Fruit fly (Drosophila melanogaster) whole organism, wandering third instar larva: ENCODE data around the gene RpLP1.

Experiments used
- Abd-B ChIP-seq: fragments of >200 bp; optimal IDR thresholded peaks from 2 replicates; lab custom pipeline; 2017; ENCODE audit warnings: missing biosample characterization, missing genetic modification characterization
- CG32264 ChIP-seq: fragments of 200-800 bp; sonication (Bioruptor generic); optimal IDR thresholded peaks from 2 replicates; lab custom pipeline; 2016; ENCODE audit warnings: missing biosample characterization, missing genetic modification characterization
- CG9705 ChIP-seq: fragments of 200-800 bp; sonication (Bioruptor generic); optimal IDR thresholded peaks from 2 replicates; lab custom pipeline; 2018; ENCODE audit warnings: missing biosample characterization, mild to moderate bottlenecking, missing genetic modification characterization
- CrebA ChIP-seq: fragments of 200-800 bp; sonication (Bioruptor generic); optimal IDR thresholded peaks from 2 replicates; lab custom pipeline; 2016; ENCODE audit warnings: missing biosample characterization, mild to moderate bottlenecking, missing genetic modification characterization, borderline replicate concordance
- Dfd ChIP-seq: fragments of >200 bp; optimal IDR thresholded peaks from 2 replicates; lab custom pipeline; 2017; ENCODE audit warnings: missing biosample characterization, missing genetic modification characterization
- Dif ChIP-seq: fragments of 200-275, 200-300 bp; sonication (Bioruptor generic); optimal IDR thresholded peaks from 2 replicates; lab custom pipeline; 2018; ENCODE audit warnings: missing biosample characterization, missing genetic modification characterization; ENCODE audit not compliant: partially characterized antibody
- GATAd ChIP-seq: sonication (Bioruptor generic); optimal IDR thresholded peaks from 2 replicates; lab custom pipeline; 2016; ENCODE audit warnings: missing biosample characterization, missing genetic modification characterization
- HLH106 ChIP-seq: fragments of 200-800 bp; optimal IDR thresholded peaks from 3 replicates; lab custom pipeline; 2019; ENCODE audit warnings: missing biosample characterization, mild to moderate bottlenecking, missing genetic modification characterization, moderate library complexity
- Hnf4 ChIP-seq: fragments of 200-800 bp; sonication (Bioruptor generic); optimal IDR thresholded peaks from 2 replicates; lab custom pipeline; 2016; ENCODE audit warnings: missing biosample characterization, mild to moderate bottlenecking, missing genetic modification characterization
- Hr78 ChIP-seq: fragments of >200 bp; optimal IDR thresholded peaks from 2 replicates; lab custom pipeline; 2017; ENCODE audit warnings: missing biosample characterization, missing genetic modification characterization
- Hr83 ChIP-seq: fragments of 200-300 bp; sonication (Bioruptor generic); optimal IDR thresholded peaks from 2 replicates; lab custom pipeline; 2016; ENCODE audit warnings: missing biosample characterization, mild to moderate bottlenecking, missing genetic modification characterization, moderate library complexity; ENCODE audit not compliant: poor library complexity, severe bottlenecking
- Jra ChIP-seq: sonication (Bioruptor generic); optimal IDR thresholded peaks from 2 replicates; lab custom pipeline; 2016; ENCODE audit warnings: missing biosample characterization, missing genetic modification characterization
- Mio ChIP-seq: sonication (Bioruptor generic); optimal IDR thresholded peaks from 2 replicates; lab custom pipeline; 2016; ENCODE audit warnings: missing biosample characterization, missing genetic modification characterization
- Myc ChIP-seq: fragments of >200 bp; optimal IDR thresholded peaks from 2 replicates; lab custom pipeline; 2017
- N ChIP-seq: fragments of >200 bp; optimal IDR thresholded peaks from 2 replicates; lab custom pipeline; 2018; ENCODE audit warnings: missing biosample characterization, missing external identifiers, missing genetic modification characterization
- OdsH ChIP-seq: fragments of 200-800 bp; sonication (Bioruptor generic); optimal IDR thresholded peaks from 2 replicates; lab custom pipeline; 2016; ENCODE audit warnings: missing biosample characterization, mild to moderate bottlenecking, missing genetic modification characterization
- Rel ChIP-seq, 2 experiments: fragments of 200-800 bp; sonication (Bioruptor generic) in 1 of 2; optimal IDR thresholded peaks; 2 replicates in 1 of 2; 3 replicates in 1 of 2; lab custom pipeline; 2016 to 2019; ENCODE audit warnings: mild to moderate bottlenecking in 2 of 2, missing biosample characterization in 2 of 2, missing genetic modification characterization in 2 of 2, moderate library complexity in 1 of 2
- Sp1 ChIP-seq: fragments of 200-800 bp; sonication (Bioruptor generic); optimal IDR thresholded peaks from 3 replicates; lab custom pipeline; 2019; ENCODE audit warnings: missing biosample characterization, mild to moderate bottlenecking, missing genetic modification characterization, moderate library complexity
- Vsx2 ChIP-seq: fragments of 200-300, 225-300 bp; sonication (Bioruptor generic); optimal IDR thresholded peaks from 2 replicates; lab custom pipeline; 2018; ENCODE audit warnings: missing biosample characterization, missing genetic modification characterization; ENCODE audit not compliant: partially characterized antibody
- br ChIP-seq: fragments of 200-800 bp; sonication (Bioruptor generic); optimal IDR thresholded peaks from 2 replicates; lab custom pipeline; 2016; ENCODE audit warnings: missing biosample characterization, missing genetic modification characterization
- brk ChIP-seq: fragments of 200-800 bp; sonication (Bioruptor generic); optimal IDR thresholded peaks from 2 replicates; lab custom pipeline; 2016; ENCODE audit warnings: missing biosample characterization, mild to moderate bottlenecking, missing genetic modification characterization
- dl ChIP-seq, 2 experiments: fragments of 175-275, 200-275 bp in 1 of 2; fragments of 200-275 bp in 1 of 2; sonication (Bioruptor generic); optimal IDR thresholded peaks; lab custom pipeline; 2018; ENCODE audit warnings: mild to moderate bottlenecking in 2 of 2, missing biosample characterization in 2 of 2, missing genetic modification characterization in 2 of 2, moderate library complexity in 2 of 2; ENCODE audit not compliant: partially characterized antibody in 2 of 2, insufficient read depth in 1 of 2
- dmrt93B ChIP-seq: fragments of 200-800 bp; sonication (Bioruptor generic); optimal IDR thresholded peaks from 2 replicates; lab custom pipeline; 2018; ENCODE audit warnings: missing biosample characterization, mild to moderate bottlenecking, missing genetic modification characterization
- dsf ChIP-seq: sonication (Bioruptor generic); optimal IDR thresholded peaks from 2 replicates; lab custom pipeline; 2016; ENCODE audit warnings: missing biosample characterization, missing genetic modification characterization, borderline replicate concordance
- ey ChIP-seq: fragments of 200-800 bp; sonication (Bioruptor generic); optimal IDR thresholded peaks from 2 replicates; lab custom pipeline; 2016; ENCODE audit warnings: missing biosample characterization, missing genetic modification characterization
- foxo ChIP-seq, 2 experiments: fragments of 200-800 bp; sonication (Bioruptor generic); optimal IDR thresholded peaks; 2 replicates in 1 of 2; 3 replicates in 1 of 2; lab custom pipeline; 2016 to 2017; ENCODE audit warnings: missing biosample characterization in 2 of 2, missing genetic modification characterization in 2 of 2
- fru ChIP-seq: fragments of 200-800 bp; sonication (Bioruptor generic); optimal IDR thresholded peaks from 3 replicates; lab custom pipeline; 2016; ENCODE audit warnings: missing biosample characterization, mild to moderate bottlenecking, missing genetic modification characterization
- h ChIP-seq: fragments of 200-800 bp; sonication (Bioruptor generic); optimal IDR thresholded peaks from 3 replicates; lab custom pipeline; 2016; ENCODE audit warnings: missing biosample characterization, mild to moderate bottlenecking, missing genetic modification characterization
- jim ChIP-seq: fragments of 175-275, 200-325 bp; sonication (Bioruptor generic); optimal IDR thresholded peaks from 2 replicates; lab custom pipeline; 2016; ENCODE audit warnings: missing biosample characterization, mild to moderate bottlenecking, missing genetic modification characterization
- lola ChIP-seq: fragments of >200 bp; optimal IDR thresholded peaks from 2 replicates; lab custom pipeline; 2017; ENCODE audit warnings: missing biosample characterization, missing genetic modification characterization
- pan ChIP-seq: fragments of >200 bp; optimal IDR thresholded peaks from 2 replicates; lab custom pipeline; 2017
- psq ChIP-seq: fragments of 200-800 bp; sonication (Bioruptor generic); optimal IDR thresholded peaks from 3 replicates; lab custom pipeline; 2017; ENCODE audit warnings: missing biosample characterization, mild to moderate bottlenecking, missing genetic modification characterization, moderate library complexity
- rgr ChIP-seq: fragments of 200-800 bp; sonication (Bioruptor generic); optimal IDR thresholded peaks from 3 replicates; lab custom pipeline; 2016; ENCODE audit warnings: missing biosample characterization, mild to moderate bottlenecking, missing genetic modification characterization
- sage ChIP-seq: fragments of 200-800 bp; sonication (Bioruptor generic); optimal IDR thresholded peaks from 2 replicates; lab custom pipeline; 2016; ENCODE audit warnings: missing biosample characterization, mild to moderate bottlenecking, missing genetic modification characterization
- sv ChIP-seq: fragments of 200-800 bp; sonication (Bioruptor generic); optimal IDR thresholded peaks from 3 replicates; lab custom pipeline; 2016; ENCODE audit warnings: missing biosample characterization, missing genetic modification characterization
- tai ChIP-seq: sonication (Bioruptor generic); optimal IDR thresholded peaks from 2 replicates; lab custom pipeline; 2016; ENCODE audit warnings: missing biosample characterization, missing genetic modification characterization
- usp ChIP-seq: fragments of >200 bp; optimal IDR thresholded peaks from 2 replicates; lab custom pipeline; 2017; ENCODE audit warnings: missing biosample characterization, missing genetic modification characterization
- woc ChIP-seq: sonication (Bioruptor generic); optimal IDR thresholded peaks from 2 replicates; lab custom pipeline; 2016; ENCODE audit warnings: missing biosample characterization, mild to moderate bottlenecking, missing genetic modification characterization

RpLP1 gene

dm6 chr2L:426449-426848 is 6.7 kb downstream of the RpLP1 start:
- TF ChIP-seq OdsH (GFP tag; lab: Kevin White, UChicago), result no peak
- no peak for TF ChIP-seq CrebA
- TF ChIP-seq tai (GFP tag; lab: Kevin White, UChicago), result no peak
- no peak for TF ChIP-seq Rel (GFP tag; optimal IDR thresholded peaks at IDR 0.05; lab: Kevin White, UChicago)
- TF ChIP-seq Rel (tag; optimal IDR thresholded peaks at IDR 0.05; lab: Kevin White, UChicago), result peak; percentile 90

DNA sequence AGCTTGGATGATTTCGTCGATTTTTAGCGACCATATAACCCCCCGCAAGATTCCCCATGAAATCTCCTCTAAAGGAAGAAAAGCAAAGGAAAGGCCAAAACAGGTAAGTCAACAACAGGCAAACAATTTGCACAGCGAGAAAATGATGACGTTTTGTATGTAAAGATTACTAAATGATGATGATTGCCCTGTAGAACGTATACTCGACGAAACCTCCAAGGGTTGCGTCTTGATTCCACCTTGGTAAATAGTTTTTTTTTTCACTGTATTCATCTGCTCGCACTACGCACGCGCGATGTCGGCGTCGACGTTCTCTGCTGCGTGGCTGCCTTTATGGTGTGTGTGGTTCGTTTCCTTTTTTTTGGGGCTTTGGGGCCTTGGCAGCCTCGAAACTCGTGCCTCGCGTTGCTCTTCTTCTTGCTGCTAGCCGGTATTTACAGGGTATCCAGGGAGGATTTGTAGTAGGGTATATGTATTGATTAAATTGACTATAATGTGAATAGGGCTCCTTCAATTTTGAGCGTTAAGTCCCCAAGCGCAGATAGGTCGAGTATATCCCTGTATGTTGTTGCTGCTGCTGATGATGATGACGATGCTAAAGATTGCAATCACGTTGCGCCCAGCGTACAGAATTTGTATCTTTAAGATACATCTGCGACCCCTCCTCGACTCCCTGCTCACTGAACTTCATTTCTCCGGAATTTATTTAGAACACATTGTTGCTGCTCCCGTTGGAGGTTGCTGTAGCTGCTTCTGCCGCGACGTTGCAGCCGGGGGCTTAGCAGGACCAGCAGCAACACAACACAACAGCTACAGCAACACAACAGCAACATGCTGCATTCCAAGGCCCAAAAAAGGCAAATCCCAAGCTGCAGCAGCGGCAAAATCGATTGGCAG is 7.8 kb downstream of the RpLP1 start:
- no peak for TF ChIP-seq usp
- no peak for TF ChIP-seq sv (GFP tag; lab: Kevin White, UChicago)
- TF ChIP-seq psq (GFP tag; lab: Kevin White, UChicago), result peak; percentile 96
- TF ChIP-seq Vsx2 (GFP tag; lab: Kevin White, UChicago), result no peak
- TF ChIP-seq dl (GFP tag; optimal IDR thresholded peaks at IDR 0.05; lab: Kevin White, UChicago; ENCODE audit: insufficient read depth in 1 of 2, partially characterized antibody in 2 of 2), result no peak
- TF ChIP-seq HLH106 (tag; lab: Kevin White, UChicago), result peak; percentile 81
- TF ChIP-seq Hr78 (GFP tag; lab: Kevin White, UChicago), result no peak
- peak; percentile 72 for TF ChIP-seq dsf (GFP tag; lab: Kevin White, UChicago)
- no peak for TF ChIP-seq tai (GFP tag; lab: Kevin White, UChicago)
- TF ChIP-seq GATAd (GFP tag; lab: Kevin White, UChicago), result no peak
- TF ChIP-seq Hr83, result peak; percentile 4
- peak; percentile 94 for TF ChIP-seq Sp1 (GFP tag; lab: Kevin White, UChicago)
- TF ChIP-seq CG32264 (GFP tag; lab: Kevin White, UChicago), result peak; percentile 77
- TF ChIP-seq Dfd (GFP tag; lab: Kevin White, UChicago), result no peak
- peak; percentile 95 for TF ChIP-seq woc (GFP tag; lab: Kevin White, UChicago)
- no peak for TF ChIP-seq CrebA
- no peak for TF ChIP-seq Dif
- peak; percentile 64 for TF ChIP-seq Mio
- no peak for TF ChIP-seq jim (GFP tag; lab: Kevin White, UChicago)
- peak; percentile 97 for TF ChIP-seq br (GFP tag; lab: Kevin White, UChicago)
- peak; percentile 92 for TF ChIP-seq sage (GFP tag; lab: Kevin White, UChicago)
- peak; percentile 68 for TF ChIP-seq Rel (GFP tag; optimal IDR thresholded peaks at IDR 0.05; lab: Kevin White, UChicago)
- TF ChIP-seq Rel (tag; optimal IDR thresholded peaks at IDR 0.05; lab: Kevin White, UChicago), result peak; percentile 30
- TF ChIP-seq rgr (GFP tag; lab: Kevin White, UChicago), result peak; percentile 93
- TF ChIP-seq CG9705 (GFP tag; lab: Kevin White, UChicago), result peak; percentile 86
- TF ChIP-seq Myc (lab: Kevin White, UChicago), result no peak
- peak; percentile 96 for TF ChIP-seq Hnf4 (GFP tag; lab: Kevin White, UChicago)
- peak; percentile 74 to 95 for TF ChIP-seq foxo (GFP tag; optimal IDR thresholded peaks at IDR 0.05; lab: Kevin White, UChicago)
- TF ChIP-seq lola (GFP tag; lab: Kevin White, UChicago), result no peak
- TF ChIP-seq fru (GFP tag; lab: Kevin White, UChicago), result peak; percentile 95
- TF ChIP-seq dmrt93B (GFP tag; lab: Kevin White, UChicago), result peak; percentile 85
- TF ChIP-seq N (GFP tag; lab: Kevin White, UChicago), result no peak
- no peak for TF ChIP-seq Abd-B (GFP tag; lab: Kevin White, UChicago)
- TF ChIP-seq brk (GFP tag; lab: Kevin White, UChicago), result peak; percentile 92
- TF ChIP-seq OdsH (GFP tag; lab: Kevin White, UChicago), result peak; percentile 96
- TF ChIP-seq pan (lab: Kevin White, UChicago), result no peak
- peak; percentile 90 for TF ChIP-seq Jra (GFP tag; lab: Kevin White, UChicago)
- TF ChIP-seq ey (GFP tag; lab: Kevin White, UChicago), result peak; percentile 95
- peak; percentile 94 for TF ChIP-seq h (GFP tag; lab: Kevin White, UChicago)
